Fruit fly (Drosophila melanogaster) whole organism, adult: Measurements from ENCODE around the gene eIF4G2.

ENCODE experiments used
- CG11617 ChIP-seq: fragments of 200-800 bp; sonication (Bioruptor generic); optimal IDR thresholded peaks from 2 replicates; lab custom pipeline; 2017; ENCODE audit warnings: mild to moderate bottlenecking, missing biosample characterization, missing genetic modification reagents, missing genetic modification characterization
- CG12768 ChIP-seq: fragments of 200-800 bp; sonication (Bioruptor generic); optimal IDR thresholded peaks from 2 replicates; lab custom pipeline; 2017; ENCODE audit warnings: missing biosample characterization, missing genetic modification characterization, mild to moderate bottlenecking, moderate library complexity, missing genetic modification reagents
- CG14711 ChIP-seq: fragments of 200-800 bp; sonication (Bioruptor generic); optimal IDR thresholded peaks from 2 replicates; lab custom pipeline; 2018; ENCODE audit warnings: missing biosample characterization, mild to moderate bottlenecking, missing genetic modification characterization, moderate library complexity
- CG1620 ChIP-seq: fragments of 200-800 bp; sonication (Bioruptor generic); optimal IDR thresholded peaks from 2 replicates; lab custom pipeline; 2016; ENCODE audit warnings: missing biosample characterization, missing genetic modification characterization
- CG33017 ChIP-seq: fragments of 200-800 bp; sonication (Bioruptor generic); optimal IDR thresholded peaks from 2 replicates; lab custom pipeline; 2018; ENCODE audit warnings: missing biosample characterization, mild to moderate bottlenecking, missing genetic modification characterization, moderate library complexity
- CG5204 ChIP-seq: fragments of 200-800 bp; sonication (Bioruptor generic); optimal IDR thresholded peaks from 2 replicates; lab custom pipeline; 2016; ENCODE audit warnings: missing biosample characterization, missing genetic modification characterization
- CG7045 ChIP-seq: fragments of 200-800 bp; sonication (Bioruptor generic); optimal IDR thresholded peaks from 2 replicates; lab custom pipeline; 2017; ENCODE audit warnings: missing biosample characterization, mild to moderate bottlenecking, missing genetic modification characterization
- CG7101 ChIP-seq: fragments of 200-800 bp; sonication (Bioruptor generic); optimal IDR thresholded peaks from 2 replicates; lab custom pipeline; 2018; ENCODE audit warnings: missing biosample characterization, mild to moderate bottlenecking, missing genetic modification characterization, moderate library complexity
- Clk ChIP-seq: fragments of 200-800 bp; sonication (Bioruptor generic); optimal IDR thresholded peaks from 2 replicates; lab custom pipeline; 2017; ENCODE audit warnings: missing biosample characterization, missing genetic modification characterization
- Crg-1 ChIP-seq: fragments of 200-800 bp; sonication (Bioruptor generic); optimal IDR thresholded peaks from 2 replicates; lab custom pipeline; 2016; ENCODE audit warnings: missing biosample characterization, missing genetic modification characterization
- Hr96 ChIP-seq: fragments of 200-800 bp; sonication (Bioruptor generic); optimal IDR thresholded peaks from 2 replicates; lab custom pipeline; 2016; ENCODE audit warnings: missing biosample characterization, missing genetic modification characterization
- Mnt ChIP-seq: fragments of 200-800 bp; sonication (Bioruptor generic); optimal IDR thresholded peaks from 2 replicates; lab custom pipeline; 2016; ENCODE audit warnings: missing biosample characterization, mild to moderate bottlenecking, missing genetic modification characterization
- bab1 ChIP-seq: fragments of 200-800 bp; sonication (Bioruptor generic); optimal IDR thresholded peaks from 3 replicates; lab custom pipeline; 2019; ENCODE audit warnings: missing biosample characterization, mild to moderate bottlenecking, missing genetic modification characterization, moderate library complexity
- cic ChIP-seq: fragments of 200-800 bp; sonication (Bioruptor generic); optimal IDR thresholded peaks from 2 replicates; lab custom pipeline; 2017; ENCODE audit warnings: missing biosample characterization, mild to moderate bottlenecking, missing genetic modification characterization, moderate library complexity
- cnc ChIP-seq, 2 experiments: fragments of >200 bp; optimal IDR thresholded peaks; 2 replicates each; lab custom pipeline; 2017
- kay ChIP-seq: fragments of 200-800 bp; sonication (Bioruptor generic); peaks from one replicate; lab custom pipeline; 2016; ENCODE audit warnings: missing biosample characterization, missing genetic modification characterization, borderline replicate concordance
- ovo ChIP-seq: fragments of 200-800 bp; sonication (Bioruptor generic); optimal IDR thresholded peaks from 2 replicates; lab custom pipeline; 2016; ENCODE audit warnings: missing biosample characterization, missing genetic modification characterization
- pad ChIP-seq: fragments of 200-800 bp; sonication (Bioruptor generic); optimal IDR thresholded peaks from 3 replicates; lab custom pipeline; 2017; ENCODE audit warnings: missing biosample characterization, missing genetic modification characterization, mild to moderate bottlenecking, moderate library complexity, missing genetic modification reagents
- tj ChIP-seq: fragments of 200-800 bp; sonication (Bioruptor generic); optimal IDR thresholded peaks from 3 replicates; lab custom pipeline; 2017; ENCODE audit warnings: missing biosample characterization, mild to moderate bottlenecking, missing genetic modification characterization, moderate library complexity
- toe ChIP-seq: fragments of 200-800 bp; sonication (Bioruptor generic); optimal IDR thresholded peaks from 2 replicates; lab custom pipeline; 2016; ENCODE audit warnings: missing biosample characterization, missing genetic modification characterization

Gene eIF4G2

DNA sequence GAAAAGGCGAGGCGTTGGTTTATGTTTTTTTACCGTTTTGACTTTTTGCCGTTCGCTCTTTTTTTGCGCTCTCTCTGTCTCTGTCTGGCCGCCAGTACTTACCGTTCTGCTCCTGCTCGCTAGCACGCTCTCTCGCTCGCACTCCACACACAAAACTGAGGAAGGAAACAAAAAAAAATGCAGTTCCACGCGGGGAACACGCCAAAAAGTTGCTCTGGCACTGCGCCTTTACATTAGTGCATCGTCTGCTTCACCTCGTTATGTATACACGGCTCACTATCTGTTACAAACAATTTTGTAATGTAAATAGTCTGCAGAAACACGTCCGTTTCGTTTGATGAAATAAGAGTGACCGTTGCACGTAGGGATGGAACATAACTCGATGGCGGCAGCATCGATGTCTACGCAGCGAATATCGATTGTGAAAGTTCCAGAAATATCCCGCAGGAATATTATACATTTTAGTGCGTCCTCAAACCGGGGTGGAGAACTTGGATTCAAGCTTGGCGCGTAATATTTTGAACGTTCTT lies at the start of gene eIF4G2, which contains the start of gene CG33111:
Gene eIF4G2, minus strand, starts transcription at position 359 of the 530 bp plus-strand sequence.
Gene CG33111, minus strand, starts transcription at position 359 of the 530 bp plus-strand sequence.
- TF ChIP-seq CG12768 (peak; percentile 47), toe (GFP tag; lab: Kevin White, UChicago) (no peak), tj (peak; percentile 53), CG7045 (GFP tag; lab: Kevin White, UChicago) (peak; percentile 32), CG7101 (tag; lab: Kevin White, UChicago) (peak; percentile 31), Hr96 (peak; percentile 30), Crg-1 (no peak), cnc (optimal IDR thresholded peaks at IDR 0.05; lab: Kevin White, UChicago) (no peak), CG5204 (GFP tag; lab: Kevin White, UChicago) (no peak), ovo (GFP tag; lab: Kevin White, UChicago) (peak; percentile 56), CG11617 (GFP tag; lab: Kevin White, UChicago) (peak; percentile 51), Mnt (GFP tag; lab: Kevin White, UChicago) (peak; percentile 67), cic (peak; percentile 57), Clk (GFP tag; lab: Kevin White, UChicago) (no peak), CG14711 (peak; percentile 8), pad (GFP tag; lab: Kevin White, UChicago) (peak; percentile 73), CG1620 (peak; percentile 27), kay (GFP tag; lab: Kevin White, UChicago) (no peak), bab1 (GFP tag; lab: Kevin White, UChicago) (peak; percentile 75)

DNA sequence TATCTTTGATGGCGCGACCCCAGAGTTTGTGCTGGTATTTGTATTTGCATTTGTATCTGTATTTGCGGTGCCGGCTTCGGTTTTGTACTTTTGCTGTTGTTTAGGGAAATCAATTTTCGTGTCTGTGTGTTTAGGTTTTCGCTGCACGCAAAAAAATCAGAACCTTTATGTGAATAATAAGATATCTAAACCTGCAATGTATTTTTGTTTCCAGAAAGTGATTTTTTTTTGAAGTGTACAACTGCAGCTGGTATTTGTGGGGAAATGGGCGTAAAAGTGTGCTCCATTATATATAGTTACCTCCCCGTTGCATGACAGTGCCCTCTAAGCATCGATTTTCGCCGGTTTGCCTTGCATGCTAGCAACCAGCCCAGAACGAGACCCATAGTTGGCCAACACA lies 48.8 kb upstream of the eIF4G2 start:
- TF ChIP-seq CG14711 (no peak), CG5204 (GFP tag; lab: Kevin White, UChicago) (peak; percentile 9), Mnt (GFP tag; lab: Kevin White, UChicago) (no peak), Clk (GFP tag; lab: Kevin White, UChicago) (no peak), ovo (GFP tag; lab: Kevin White, UChicago) (no peak)

DNA sequence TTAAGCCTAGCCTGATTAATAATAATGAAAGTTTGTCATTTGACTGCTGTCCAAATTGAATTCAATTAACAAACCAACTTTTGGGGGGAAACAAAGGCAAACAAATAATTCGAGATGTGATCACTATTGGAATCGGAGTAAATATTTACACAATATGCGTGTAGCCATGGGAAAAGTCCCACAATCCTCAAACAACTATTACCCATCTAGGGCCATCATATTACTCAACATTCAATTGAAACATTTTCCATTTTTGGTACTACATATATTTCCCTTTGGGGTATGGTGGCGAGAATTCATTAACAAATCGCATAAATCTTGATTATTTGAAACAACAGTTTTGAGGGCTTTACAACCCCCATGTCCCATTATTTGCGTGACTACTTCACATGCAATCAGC lies 48.2 kb upstream of the eIF4G2 start:
- no peak for TF ChIP-seq cic

DNA sequence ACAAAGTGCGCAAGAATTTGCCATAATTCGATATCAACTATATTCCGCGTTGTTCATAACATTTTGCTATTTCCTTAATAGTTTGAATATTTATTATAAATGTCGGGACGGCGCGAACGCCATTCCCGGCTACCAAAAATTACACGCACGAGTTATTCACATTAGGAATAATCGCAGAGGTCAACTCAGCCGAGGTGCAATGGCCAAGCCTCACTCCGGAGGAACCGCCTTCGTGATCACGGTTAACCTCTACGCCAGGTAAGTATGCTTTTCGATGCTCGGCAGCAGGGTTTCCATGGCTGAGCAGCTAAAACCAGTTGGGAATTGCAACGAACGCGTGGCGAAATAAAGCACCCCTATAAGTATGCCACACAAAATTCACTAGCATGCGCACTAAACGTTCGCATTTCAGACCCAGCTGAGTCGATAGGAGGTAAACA lies 40.3 kb upstream of the eIF4G2 start:
- TF ChIP-seq pad (GFP tag; lab: Kevin White, UChicago) (peak; percentile 43), ovo (GFP tag; lab: Kevin White, UChicago) (peak; percentile 55), tj (peak; percentile 25), cic (peak; percentile 31), Crg-1 (peak; percentile 70), Mnt (GFP tag; lab: Kevin White, UChicago) (peak; percentile 60), bab1 (GFP tag; lab: Kevin White, UChicago) (peak; percentile 35), CG7045 (GFP tag; lab: Kevin White, UChicago) (peak; percentile 3), Hr96 (peak; percentile 67), CG1620 (peak; percentile 69), CG7101 (tag; lab: Kevin White, UChicago) (peak; percentile 16)

DNA sequence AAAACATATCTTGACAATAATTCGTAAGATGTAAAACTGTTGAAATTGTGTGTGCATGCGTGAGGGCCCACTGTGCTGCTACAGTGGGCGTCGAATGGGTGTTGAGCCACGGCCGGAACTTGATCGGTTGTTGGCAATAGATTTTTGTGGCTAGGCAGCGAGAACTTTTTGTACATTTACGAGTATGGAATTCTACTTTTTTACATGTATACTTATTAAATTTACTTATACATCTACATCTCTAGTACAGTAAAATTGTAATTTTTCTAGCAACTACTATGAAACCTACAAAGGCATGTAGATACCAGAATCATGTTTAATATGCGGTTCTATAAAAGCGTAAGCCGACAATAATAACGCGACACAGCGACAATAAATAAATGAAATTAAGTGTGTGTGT lies 30.6 kb upstream of the eIF4G2 start:
- TF ChIP-seq Mnt (GFP tag; lab: Kevin White, UChicago) (no peak), pad (GFP tag; lab: Kevin White, UChicago) (no peak), cnc (optimal IDR thresholded peaks at IDR 0.05; lab: Kevin White, UChicago) (no peak), CG5204 (GFP tag; lab: Kevin White, UChicago) (no peak), CG1620 (no peak), bab1 (GFP tag; lab: Kevin White, UChicago) (no peak), toe (GFP tag; lab: Kevin White, UChicago) (no peak), kay (GFP tag; lab: Kevin White, UChicago) (no peak), Crg-1 (no peak), CG12768 (no peak), tj (no peak), Clk (GFP tag; lab: Kevin White, UChicago) (no peak), CG14711 (no peak), CG7045 (GFP tag; lab: Kevin White, UChicago) (no peak), CG11617 (GFP tag; lab: Kevin White, UChicago) (no peak)

DNA sequence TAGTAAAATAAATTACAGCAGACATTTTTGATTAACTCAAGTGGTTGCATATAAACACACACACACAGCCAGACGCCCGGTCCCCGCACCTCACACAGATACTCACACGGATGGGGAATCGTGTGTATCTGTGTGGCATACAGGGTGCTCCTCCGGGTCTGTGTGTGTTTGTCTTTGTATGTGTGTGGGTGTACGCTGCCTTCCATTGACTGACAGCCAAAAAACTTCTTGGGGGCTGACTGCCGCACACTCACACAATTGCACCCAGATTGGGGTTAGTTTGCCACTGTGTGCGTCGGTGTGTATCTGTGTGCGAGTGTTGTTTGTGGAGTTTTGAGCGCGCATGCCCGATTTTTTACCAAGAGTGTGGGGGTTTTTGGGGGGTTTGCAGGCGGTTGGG lies 27.1 kb upstream of the eIF4G2 start:
- TF ChIP-seq cnc (optimal IDR thresholded peaks at IDR 0.05; lab: Kevin White, UChicago) (no peak), CG7101 (tag; lab: Kevin White, UChicago) (no peak), Hr96 (no peak), Mnt (GFP tag; lab: Kevin White, UChicago) (no peak), CG11617 (GFP tag; lab: Kevin White, UChicago) (no peak), pad (GFP tag; lab: Kevin White, UChicago) (no peak), tj (no peak), CG7045 (GFP tag; lab: Kevin White, UChicago) (no peak), bab1 (GFP tag; lab: Kevin White, UChicago) (no peak), ovo (GFP tag; lab: Kevin White, UChicago) (no peak), CG1620 (no peak), Crg-1 (no peak), CG33017 (tag; lab: Kevin White, UChicago) (no peak), CG12768 (no peak)

DNA sequence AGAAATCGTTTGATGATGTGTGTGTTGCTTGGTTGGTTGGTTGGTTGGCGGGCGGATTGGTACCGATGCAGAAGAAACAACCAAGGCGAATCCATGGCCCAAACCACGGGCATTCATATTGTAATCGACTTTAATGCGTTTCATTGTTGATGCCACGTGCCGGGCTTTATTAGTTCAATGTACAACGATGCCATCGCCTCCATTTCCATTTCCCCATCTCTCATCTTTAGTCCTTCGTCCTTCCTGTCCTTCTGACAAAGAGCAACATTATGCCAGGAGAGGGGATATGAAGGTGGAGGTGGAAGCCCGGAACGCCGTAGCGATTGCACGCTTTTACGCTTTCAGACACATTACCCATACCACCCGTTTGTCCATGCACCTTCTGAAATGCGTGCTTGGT lies 12.7 kb upstream of the eIF4G2 start:
- TF ChIP-seq toe (GFP tag; lab: Kevin White, UChicago), result no peak
- TF ChIP-seq Crg-1, result no peak
- TF ChIP-seq CG1620, result no peak
